Worm (Caenorhabditis elegans): Measurements from ENCODE around the gene mrps-16.

mrps-16 gene

DNA sequence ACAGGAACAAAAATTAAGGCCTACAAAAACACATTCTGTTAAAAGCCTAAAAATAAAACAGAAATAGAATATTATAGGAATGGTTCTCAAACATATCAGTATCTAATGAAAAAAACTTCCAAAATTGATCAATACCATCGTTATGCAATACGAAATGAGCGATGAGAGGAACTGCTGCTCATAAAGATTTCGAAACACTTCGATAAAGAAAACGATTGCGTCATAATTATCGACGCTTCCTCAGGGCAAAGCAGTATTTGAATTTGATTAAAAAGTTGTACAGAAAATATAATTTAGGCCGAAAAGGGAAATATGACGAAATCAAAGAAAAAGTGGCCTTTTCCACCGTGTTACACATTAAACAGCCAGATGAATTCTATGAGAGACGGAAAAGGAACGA is 43.9 kb downstream of the mrps-16 start:
- no peak for TF ChIP-seq flt-1 (GFP tag; IDR thresholded peaks at IDR 0.05)
- TF ChIP-seq klf-2 (GFP tag; conservative IDR thresholded peaks at IDR 0.05), result no peak

DNA sequence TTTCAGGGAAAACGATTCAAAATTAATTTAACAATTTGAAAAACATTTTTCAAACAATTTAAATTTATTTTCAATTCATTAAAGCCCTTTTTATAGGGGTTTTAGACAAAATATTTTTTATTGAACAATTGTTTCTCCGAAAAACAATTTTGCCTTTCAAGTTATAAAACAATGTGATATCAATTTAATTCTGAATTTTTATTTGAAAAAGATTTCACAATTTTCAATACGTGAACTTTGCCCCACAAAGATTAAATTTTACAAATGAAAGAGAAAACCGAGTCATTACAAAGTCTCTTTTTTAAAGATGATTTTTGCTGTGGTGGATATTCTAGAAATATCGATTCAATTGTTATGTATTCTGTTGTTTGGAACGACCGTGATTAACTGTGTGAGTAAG is 44.7 kb downstream of the mrps-16 start, which contains the start of gene ZK177.2:
TSS of gene ZK177.2 (plus strand) at position 301 of the 400 bp plus-strand sequence.
- TF ChIP-seq ztf-29 (GFP tag; IDR thresholded peaks at IDR 0.05) (no peak), ref-1 (GFP tag; conservative IDR thresholded peaks at IDR 0.05) (no peak), klf-2 (GFP tag; conservative IDR thresholded peaks at IDR 0.05) (no peak), cog-1 (tag; optimal IDR thresholded peaks at IDR 0.05) (no peak), ztf-23 (GFP tag; IDR thresholded peaks at IDR 0.05) (no peak), tab-1 (GFP tag; IDR thresholded peaks at IDR 0.05) (no peak), T22C8.4 (GFP tag; IDR thresholded peaks at IDR 0.05) (no peak), med-1 (GFP tag; optimal IDR thresholded peaks at IDR 0.05; ENCODE audit: insufficient read depth) (no peak), flt-1 (GFP tag; IDR thresholded peaks at IDR 0.05) (no peak)

DNA sequence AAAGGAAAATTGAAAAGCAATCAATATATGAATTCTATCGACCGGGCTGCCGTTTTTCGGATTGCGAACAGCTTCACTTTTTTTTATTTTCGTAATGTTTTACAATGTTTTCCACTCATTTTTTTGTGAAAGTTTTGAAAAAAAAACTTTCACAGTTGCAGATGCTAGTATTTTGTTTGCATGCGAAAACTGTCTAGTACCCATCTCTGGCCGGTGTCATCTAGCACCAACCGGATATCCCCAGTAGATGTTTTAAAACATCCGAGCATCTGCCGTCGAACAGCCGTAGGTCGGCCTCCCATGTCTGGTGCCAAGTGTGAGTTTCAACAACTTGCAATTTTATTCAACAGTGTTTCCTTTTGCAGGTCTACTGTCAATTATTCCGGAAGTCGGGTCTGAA is 47.2 kb downstream of the mrps-16 start, which contains the start of gene ZK177.12:
TSS of gene ZK177.12 (plus strand) at position 301 of the 400 bp plus-strand sequence.
- no peak for TF ChIP-seq ztf-23 (GFP tag; IDR thresholded peaks at IDR 0.05)
- TF ChIP-seq med-1 (GFP tag; optimal IDR thresholded peaks at IDR 0.05; ENCODE audit: insufficient read depth), result no peak
- no peak for TF ChIP-seq cog-1 (tag; optimal IDR thresholded peaks at IDR 0.05)

DNA sequence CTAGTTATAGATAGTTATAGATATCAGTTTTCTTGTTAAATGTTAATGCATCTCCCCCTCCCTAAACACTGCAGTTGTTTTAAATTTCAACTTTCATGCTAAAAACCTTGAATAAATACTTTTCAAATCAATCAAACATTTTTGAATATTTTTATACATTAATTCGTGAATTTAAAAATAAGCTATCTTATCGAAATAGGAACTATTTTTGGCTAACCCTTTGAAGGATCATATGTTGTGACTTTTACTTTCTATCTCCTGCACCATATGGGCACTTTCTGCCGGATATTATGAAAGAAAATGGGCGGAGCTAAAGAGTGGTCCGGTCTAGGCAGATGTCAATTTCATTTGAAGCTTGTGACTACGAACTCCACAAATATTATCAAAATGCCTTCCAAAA is 48.5 kb downstream of the mrps-16 start, which contains the start of gene ZK177.11:
TSS of gene ZK177.11 (plus strand) at position 301 of the 400 bp plus-strand sequence.
- TF ChIP-seq ztf-23 (GFP tag; IDR thresholded peaks at IDR 0.05) (no peak), ztf-29 (GFP tag; IDR thresholded peaks at IDR 0.05) (no peak), ref-1 (GFP tag; conservative IDR thresholded peaks at IDR 0.05) (no peak), med-1 (GFP tag; optimal IDR thresholded peaks at IDR 0.05; ENCODE audit: insufficient read depth) (no peak), flt-1 (GFP tag; IDR thresholded peaks at IDR 0.05) (no peak), tab-1 (GFP tag; IDR thresholded peaks at IDR 0.05) (no peak), T22C8.4 (GFP tag; IDR thresholded peaks at IDR 0.05) (no peak)
